Worm (Caenorhabditis elegans) whole organism, L4/young adult: Measurements from ENCODE around the gene pigb-1.

Experiments used
- W03F9.2 ChIP-seq: fragments of 150-350 bp; optimal IDR thresholded peaks from 2 replicates; lab custom pipeline; 2014; ENCODE audit warnings: missing biosample characterization, missing genetic modification characterization
- dao-5 ChIP-seq: sonication (generic microtip); optimal IDR thresholded peaks from 2 replicates; lab custom pipeline; 2016; ENCODE audit warnings: missing genotype, missing genetic modification characterization, moderate library complexity, missing compliant biosample characterization
- him-1 ChIP-seq: sonication (generic microtip); optimal IDR thresholded peaks from 2 replicates; lab custom pipeline; 2016; ENCODE audit warnings: missing genotype, missing genetic modification reagents, missing genetic modification characterization, missing compliant biosample characterization

ce11 chrII:4994939-4995338 is 2.1 kb upstream of the pigb-1 start, which contains the start of gene rnh-1.0:
- no peak for TF ChIP-seq him-1 (tag; lab: Kevin White, UChicago)
- no peak for TF ChIP-seq W03F9.2 (tag; lab: Kevin White, UChicago)
- TF ChIP-seq dao-5 = no peak
